Worm (Caenorhabditis elegans) whole organism, mixed stage, embryonic: ENCODE data around the gene B0554.7.
A peak's percentile ranks its signal among the peaks of the same experiment; 100 is the strongest.

Source experiments
- M03D4.4 ChIP-seq: sonication (generic microtip); optimal IDR thresholded peaks from 2 replicates; lab custom pipeline; 2017; ENCODE audit warnings: mild to moderate bottlenecking, missing genetic modification characterization, missing compliant biosample characterization
- bed-3 ChIP-seq: fragments of 200-800 bp; sonication (Bioruptor generic); optimal IDR thresholded peaks from 3 replicates; lab custom pipeline; 2018; ENCODE audit warnings: mild to moderate bottlenecking, missing genetic modification characterization, moderate library complexity, missing compliant biosample characterization
- blmp-1 ChIP-seq: fragments of 150-350 bp; optimal IDR thresholded peaks from 2 replicates; lab custom pipeline; 2014; ENCODE audit warnings: missing biosample characterization, missing genetic modification characterization
- ceh-43 ChIP-seq: fragments of 200-800 bp; sonication (Bioruptor generic); optimal IDR thresholded peaks from 2 replicates; lab custom pipeline; 2018; ENCODE audit warnings: mild to moderate bottlenecking, missing genetic modification characterization, moderate library complexity, missing compliant biosample characterization
- ceh-83 ChIP-seq: fragments of 200-800 bp; sonication (Bioruptor generic); optimal IDR thresholded peaks from 2 replicates; lab custom pipeline; 2018; ENCODE audit warnings: mild to moderate bottlenecking, missing genetic modification characterization, missing compliant biosample characterization
- ces-1 ChIP-seq: fragments of 150-350 bp; optimal IDR thresholded peaks from 2 replicates; lab custom pipeline; 2014; ENCODE audit warnings: missing biosample characterization, missing genetic modification reagents, missing genetic modification characterization
- cnd-1 ChIP-seq: fragments of 200-800 bp; sonication (Bioruptor generic); optimal IDR thresholded peaks from 2 replicates; lab custom pipeline; 2018; ENCODE audit warnings: mild to moderate bottlenecking, missing genetic modification characterization, missing compliant biosample characterization
- drap-1 ChIP-seq: fragments of 200-800 bp; sonication (Bioruptor generic); optimal IDR thresholded peaks from 3 replicates; lab custom pipeline; 2018; ENCODE audit warnings: mild to moderate bottlenecking, missing genetic modification characterization, missing compliant biosample characterization
- elt-1 ChIP-seq: sonication (generic microtip); optimal IDR thresholded peaks from 2 replicates; lab custom pipeline; 2017; ENCODE audit warnings: missing genetic modification characterization, mild to moderate bottlenecking, missing compliant biosample characterization, antibody characterized with exemption, moderate library complexity, borderline replicate concordance; ENCODE audit not compliant: insufficient read depth
- elt-3 ChIP-seq: fragments of 150-350 bp; optimal IDR thresholded peaks from 2 replicates; lab custom pipeline; 2014; ENCODE audit warnings: missing biosample characterization, missing genetic modification characterization
- flh-1 ChIP-seq: fragments of 200-800 bp; sonication (Bioruptor generic); optimal IDR thresholded peaks from 2 replicates; lab custom pipeline; 2018; ENCODE audit warnings: mild to moderate bottlenecking, missing genetic modification characterization, moderate library complexity, missing compliant biosample characterization
- ham-2 ChIP-seq: fragments of 200-800 bp; sonication (Bioruptor generic); optimal IDR thresholded peaks from 2 replicates; lab custom pipeline; 2018; ENCODE audit warnings: mild to moderate bottlenecking, missing genetic modification characterization, missing compliant biosample characterization
- hlh-1 ChIP-seq: fragments of 150-350 bp; optimal IDR thresholded peaks from 2 replicates; lab custom pipeline; 2014; ENCODE audit warnings: missing biosample characterization, missing genetic modification reagents, missing genetic modification characterization
- lin-13 ChIP-seq: fragments of 150-350 bp; optimal IDR thresholded peaks from 2 replicates; lab custom pipeline; 2014; ENCODE audit warnings: missing biosample characterization, missing genetic modification characterization
- lin-32 ChIP-seq: fragments of 200-800 bp; sonication (Bioruptor generic); optimal IDR thresholded peaks from 2 replicates; lab custom pipeline; 2018; ENCODE audit warnings: mild to moderate bottlenecking, missing genetic modification characterization, missing compliant biosample characterization
- mab-5 ChIP-seq: fragments of 150-350 bp; optimal IDR thresholded peaks from 2 replicates; lab custom pipeline; 2014; ENCODE audit warnings: missing biosample characterization, missing genetic modification characterization
- nhr-12 ChIP-seq: fragments of 150-350 bp; optimal IDR thresholded peaks from 2 replicates; lab custom pipeline; 2014; ENCODE audit warnings: missing biosample characterization, missing genetic modification characterization
- nhr-2 ChIP-seq: fragments of 150-350 bp; optimal IDR thresholded peaks from 2 replicates; lab custom pipeline; 2014; ENCODE audit warnings: missing biosample characterization, missing genetic modification characterization
- nhr-28 ChIP-seq: fragments of 150-350 bp; optimal IDR thresholded peaks from 2 replicates; lab custom pipeline; 2014; ENCODE audit warnings: missing biosample characterization, missing genetic modification characterization
- pha-4 ChIP-seq: fragments of 150-350 bp; optimal IDR thresholded peaks from 2 replicates; lab custom pipeline; 2018; ENCODE audit warnings: missing biosample characterization, missing genetic modification reagents, missing genetic modification characterization
- sem-2 ChIP-seq: fragments of 200-800 bp; sonication (Bioruptor generic); optimal IDR thresholded peaks from 2 replicates; lab custom pipeline; 2018; ENCODE audit warnings: mild to moderate bottlenecking, missing genetic modification characterization, missing compliant biosample characterization
- snpc-4 ChIP-seq: fragments of 150-350 bp; optimal IDR thresholded peaks from 2 replicates; lab custom pipeline; 2014; ENCODE audit warnings: missing biosample characterization, missing genetic modification characterization
- sptf-1 ChIP-seq: sonication (generic microtip); optimal IDR thresholded peaks from 2 replicates; lab custom pipeline; 2017; ENCODE audit warnings: mild to moderate bottlenecking, missing genetic modification characterization, moderate library complexity, missing compliant biosample characterization
- unc-120 ChIP-seq: sonication (generic microtip); optimal IDR thresholded peaks from 2 replicates; lab custom pipeline; 2017; ENCODE audit warnings: missing genetic modification characterization, missing compliant biosample characterization; ENCODE audit not compliant: poor library complexity, severe bottlenecking
- unc-39 ChIP-seq: fragments of 150-350 bp; optimal IDR thresholded peaks from 2 replicates; lab custom pipeline; 2014; ENCODE audit warnings: missing biosample characterization, missing genetic modification characterization
- unc-62 ChIP-seq: fragments of 150-350 bp; optimal IDR thresholded peaks from 2 replicates; lab custom pipeline; 2014; ENCODE audit warnings: missing biosample characterization, missing genetic modification reagents, missing genetic modification characterization
- zip-8 ChIP-seq: fragments of 150-350 bp; optimal IDR thresholded peaks from 2 replicates; lab custom pipeline; 2014; ENCODE audit warnings: missing biosample characterization, missing genetic modification characterization
- ztf-11 ChIP-seq: fragments of 150-350 bp; optimal IDR thresholded peaks from 2 replicates; lab custom pipeline; 2014; ENCODE audit warnings: missing biosample characterization, missing genetic modification characterization

The B0554.7 gene

ce11 chrV:440923-441322 lies at the start of gene B0554.7:
B0554.7 (minus strand) TSS chrV:441023.
- TF ChIP-seq flh-1 (GFP tag; lab: Kevin White, UChicago) (no peak), sem-2 (GFP tag; lab: Kevin White, UChicago) (no peak), hlh-1 (tag; lab: Kevin White, UChicago) (no peak)
- TF ChIP-seq, all 35 proteins: peak for 0

- TF ChIP-seq drap-1 (GFP tag; lab: Kevin White, UChicago) (no peak), nhr-12 (tag; lab: Kevin White, UChicago) (no peak), ham-2 (no peak), sptf-1 (tag; lab: Kevin White, UChicago) (no peak), lin-32 (GFP tag; lab: Kevin White, UChicago) (no peak), elt-1 (tag; lab: Kevin White, UChicago) (no peak), lin-13 (tag; lab: Kevin White, UChicago) (no peak), ces-1 (GFP tag; lab: Kevin White, UChicago) (no peak)
Measured at ce11 chrV:489320-489719, 48.5 kb upstream of the B0554.7 start, which contains the start of gene nhr-106. nhr-106 (plus strand) TSS chrV:489620.

ce11 chrV:487980-488379 lies 47.2 kb upstream of the B0554.7 start:
- TF ChIP-seq ham-2: no peak

- TF ChIP-seq nhr-2: no peak
- no peak for TF ChIP-seq elt-1 (tag; lab: Kevin White, UChicago)
- TF ChIP-seq unc-120 (tag; lab: Kevin White, UChicago): no peak
- no peak for TF ChIP-seq bed-3
- no peak for TF ChIP-seq mab-5
- no peak for TF ChIP-seq M03D4.4 (tag; lab: Kevin White, UChicago)
- TF ChIP-seq sptf-1 (tag; lab: Kevin White, UChicago): no peak
- no peak for TF ChIP-seq lin-13 (tag; lab: Kevin White, UChicago)
- TF ChIP-seq nhr-28 (tag; lab: Kevin White, UChicago): no peak
- TF ChIP-seq drap-1 (GFP tag; lab: Kevin White, UChicago): no peak
- no peak for TF ChIP-seq ceh-43
- TF ChIP-seq ces-1 (GFP tag; lab: Kevin White, UChicago): no peak
- TF ChIP-seq hlh-1 (tag; lab: Kevin White, UChicago): no peak
- no peak for TF ChIP-seq unc-62 (GFP tag; lab: Kevin White, UChicago)
- no peak for TF ChIP-seq nhr-12 (tag; lab: Kevin White, UChicago)
- TF ChIP-seq ceh-83 (GFP tag; lab: Kevin White, UChicago): no peak
- TF ChIP-seq lin-32 (GFP tag; lab: Kevin White, UChicago): no peak
- TF ChIP-seq, all 35 proteins: peak for 0
Measured at ce11 chrV:486684-487083, 45.9 kb upstream of the B0554.7 start, which contains the start of gene nhr-211. nhr-211 (plus strand) TSS chrV:486984.

- TF ChIP-seq snpc-4 (tag; lab: Kevin White, UChicago): no peak
- TF ChIP-seq hlh-1 (tag; lab: Kevin White, UChicago): no peak
- TF ChIP-seq ztf-11: no peak
- TF ChIP-seq pha-4 (tag; lab: Kevin White, UChicago): peak; percentile 6
- TF ChIP-seq mab-5: no peak
- TF ChIP-seq lin-13 (tag; lab: Kevin White, UChicago): no peak
- TF ChIP-seq ham-2: no peak
Measured at ce11 chrV:484285-484890, 43.6 kb upstream of the B0554.7 start, which contains the start of gene nhr-212. nhr-212 (plus strand) TSS chrV:484857.

ce11 chrV:483289-483795 lies 42.5 kb upstream of the B0554.7 start, which contains the start of gene nhr-130:
nhr-130 (minus strand) TSS chrV:483339.
- no peak for TF ChIP-seq nhr-12 (tag; lab: Kevin White, UChicago)
- no peak for TF ChIP-seq mab-5
- TF ChIP-seq pha-4 (tag; lab: Kevin White, UChicago): no peak
- no peak for TF ChIP-seq nhr-2
- TF ChIP-seq zip-8 (tag; lab: Kevin White, UChicago): no peak
- no peak for TF ChIP-seq unc-39 (tag; lab: Kevin White, UChicago)

- TF ChIP-seq elt-3 (tag; lab: Kevin White, UChicago) (no peak), ceh-83 (GFP tag; lab: Kevin White, UChicago) (no peak), cnd-1 (tag; lab: Kevin White, UChicago) (no peak), blmp-1 (tag; lab: Kevin White, UChicago) (no peak), sptf-1 (tag; lab: Kevin White, UChicago) (no peak)
Measured at ce11 chrV:482860-483259, 42.0 kb upstream of the B0554.7 start.
